Worm (Caenorhabditis elegans) whole organism, L4 larva: ENCODE results near the gene mogs-1.
A peak's percentile ranks its signal among the peaks of the same experiment; 100 is the strongest.

Experiments
- D1046.2 ChIP-seq: fragments of 200-800 bp; sonication (Bioruptor generic); IDR thresholded peaks from 2 replicates; pipeline ENCODE4 v1.3.6; 2022; ENCODE audit warnings: missing genetic modification characterization, missing compliant biosample characterization
- F26F4.8 ChIP-seq: fragments of 200-800 bp; sonication (Bioruptor generic); conservative IDR thresholded peaks from 2 replicates; pipeline ENCODE4 v1.3.6; 2022; ENCODE audit warnings: missing genetic modification characterization, missing compliant biosample characterization
- F37D6.2 ChIP-seq: sonication (generic microtip); optimal IDR thresholded peaks from 2 replicates; lab custom pipeline; 2016; ENCODE audit warnings: mild to moderate bottlenecking, missing genetic modification characterization, missing compliant biosample characterization
- T20F7.1 ChIP-seq: fragments of 200-800 bp; sonication (Bioruptor generic); optimal IDR thresholded peaks from 2 replicates; lab custom pipeline; 2018; ENCODE audit warnings: mild to moderate bottlenecking, missing genetic modification characterization, missing compliant biosample characterization
- T26A8.4 ChIP-seq: fragments of 200-800 bp; sonication (Bioruptor generic); IDR thresholded peaks from 2 replicates; pipeline ENCODE4 v1.3.6; 2022; ENCODE audit warnings: missing genetic modification characterization, missing compliant biosample characterization
- Y75B8A.6 ChIP-seq: fragments of 200-800 bp; sonication (Bioruptor generic); IDR thresholded peaks from 2 replicates; pipeline ENCODE4 v1.3.6; 2022; ENCODE audit warnings: missing genetic modification reagents, missing genetic modification characterization, missing compliant biosample characterization
- aha-1 ChIP-seq: fragments of 150-350 bp; peaks from one replicate; lab custom pipeline; 2014; ENCODE audit warnings: missing biosample characterization, missing genetic modification characterization
- arid-1 ChIP-seq: fragments of 200-800 bp; sonication (Bioruptor generic); conservative IDR thresholded peaks from 2 replicates; pipeline ENCODE4 v1.3.6; 2022; ENCODE audit warnings: missing genetic modification reagents, missing genetic modification characterization, missing compliant biosample characterization
- ceh-20 ChIP-seq: fragments of 200-800 bp; sonication (Bioruptor generic); IDR thresholded peaks from 2 replicates; pipeline ENCODE4 v1.3.6; 2022; ENCODE audit warnings: missing genetic modification reagents, missing genetic modification characterization, missing compliant biosample characterization
- daf-16 ChIP-seq, 3 experiments: sonication (generic microtip); optimal IDR thresholded peaks; 2 replicates each; lab custom pipeline; 2016 to 2017; ENCODE audit warnings: missing genetic modification characterization in 3 of 3, missing genetic modification reagents in 3 of 3, mild to moderate bottlenecking in 2 of 3, missing compliant biosample characterization in 2 of 3, missing biosample characterization in 1 of 3, moderate library complexity in 1 of 3
- dmd-6 ChIP-seq: fragments of 200-800 bp; sonication (Bioruptor generic); IDR thresholded peaks from 2 replicates; pipeline ENCODE4 v1.3.6; 2022; ENCODE audit warnings: missing genetic modification reagents, missing genetic modification characterization, missing compliant biosample characterization
- dpl-1 ChIP-seq: fragments of 150-350 bp; optimal IDR thresholded peaks from 2 replicates; lab custom pipeline; 2014; ENCODE audit warnings: missing biosample characterization, missing genetic modification reagents, missing genetic modification characterization
- duxl-1 ChIP-seq: sonication (generic microtip); optimal IDR thresholded peaks from 2 replicates; lab custom pipeline; 2016; ENCODE audit warnings: mild to moderate bottlenecking, missing genetic modification characterization, moderate library complexity, missing compliant biosample characterization; ENCODE audit not compliant: poor library complexity
- dve-1 ChIP-seq: sonication (generic microtip); optimal IDR thresholded peaks from 2 replicates; lab custom pipeline; 2017; ENCODE audit warnings: antibody characterized with exemption, mild to moderate bottlenecking, missing genetic modification characterization, missing compliant biosample characterization; ENCODE audit not compliant: insufficient read depth
- gei-8 ChIP-seq: fragments of 200-800 bp; sonication (Bioruptor generic); optimal IDR thresholded peaks from 2 replicates; lab custom pipeline; 2018; ENCODE audit warnings: mild to moderate bottlenecking, missing genetic modification characterization, missing compliant biosample characterization
- hlh-11 ChIP-seq: fragments of 200-800 bp; sonication (Bioruptor generic); optimal IDR thresholded peaks from 2 replicates; lab custom pipeline; 2018; ENCODE audit warnings: mild to moderate bottlenecking, missing genetic modification characterization, missing compliant biosample characterization
- hlh-30 ChIP-seq: sonication (generic microtip); optimal IDR thresholded peaks from 2 replicates; lab custom pipeline; 2017; ENCODE audit warnings: antibody characterized with exemption, mild to moderate bottlenecking, missing genetic modification characterization, missing compliant biosample characterization; ENCODE audit not compliant: insufficient read depth
- lim-7 ChIP-seq: fragments of 200-800 bp; sonication (Bioruptor generic); IDR thresholded peaks from 2 replicates; pipeline ENCODE4 v1.3.6; 2022; ENCODE audit warnings: missing genetic modification characterization, missing compliant biosample characterization
- lin-29 ChIP-seq: fragments of 200-800 bp; sonication (Bioruptor generic); IDR thresholded peaks from 2 replicates; pipeline ENCODE4 v1.3.6; 2022; ENCODE audit warnings: missing genetic modification reagents, missing genetic modification characterization, missing compliant biosample characterization
- lin-38 ChIP-seq: fragments of 200-800 bp; sonication (Bioruptor generic); IDR thresholded peaks from 2 replicates; pipeline ENCODE4 v1.3.6; 2022; ENCODE audit warnings: missing genetic modification reagents, missing genetic modification characterization, missing compliant biosample characterization
- mdl-1 ChIP-seq, 2 experiments: fragments of 150-350 bp in 1 of 2; sonication (generic microtip) in 1 of 2; optimal IDR thresholded peaks; 2 replicates each; lab custom pipeline; 2014 to 2017; ENCODE audit warnings: missing biosample characterization in 2 of 2, missing genetic modification characterization in 2 of 2
- mep-1 ChIP-seq: fragments of 150-350 bp; sonication (generic microtip); optimal IDR thresholded peaks from 3 replicates; lab custom pipeline; 2014; ENCODE audit warnings: missing biosample characterization, missing genetic modification characterization
- mxl-3 ChIP-seq: fragments of 200-800 bp; sonication (Bioruptor generic); optimal IDR thresholded peaks from 2 replicates; lab custom pipeline; 2018; ENCODE audit warnings: mild to moderate bottlenecking, missing genetic modification characterization, missing compliant biosample characterization
- nhr-102 ChIP-seq: sonication (generic microtip); optimal IDR thresholded peaks from 2 replicates; lab custom pipeline; 2016; ENCODE audit warnings: mild to moderate bottlenecking, missing genetic modification characterization, moderate library complexity, missing compliant biosample characterization
- nhr-28 ChIP-seq: fragments of 150-350 bp; optimal IDR thresholded peaks from 2 replicates; lab custom pipeline; 2014; ENCODE audit warnings: missing biosample characterization, missing genetic modification characterization
- nhr-48 ChIP-seq: sonication (generic microtip); optimal IDR thresholded peaks from 2 replicates; lab custom pipeline; 2016; ENCODE audit warnings: mild to moderate bottlenecking, missing genetic modification characterization, missing compliant biosample characterization
- nhr-6 ChIP-seq: fragments of 150-350 bp; optimal IDR thresholded peaks from 2 replicates; lab custom pipeline; 2014; ENCODE audit warnings: missing biosample characterization, missing genetic modification characterization
- nhr-77 ChIP-seq: fragments of 150-350 bp; optimal IDR thresholded peaks from 2 replicates; lab custom pipeline; 2014; ENCODE audit warnings: missing biosample characterization, missing genetic modification characterization
- pqm-1 ChIP-seq: sonication (generic microtip); optimal IDR thresholded peaks from 2 replicates; lab custom pipeline; 2017; ENCODE audit warnings: missing biosample characterization, missing genetic modification characterization
- rbr-2 ChIP-seq: sonication (generic microtip); optimal IDR thresholded peaks from 2 replicates; lab custom pipeline; 2016; ENCODE audit warnings: missing genotype, missing genetic modification characterization, missing compliant biosample characterization
- saeg-2 ChIP-seq: fragments of 200-800 bp; sonication (Bioruptor generic); IDR thresholded peaks from 2 replicates; pipeline ENCODE4 v1.3.6; 2022; ENCODE audit warnings: missing genetic modification reagents, missing genetic modification characterization, missing compliant biosample characterization
- tra-1 ChIP-seq: fragments of 200-800 bp; sonication (Bioruptor generic); IDR thresholded peaks from 2 replicates; pipeline ENCODE4 v1.3.6; 2022; ENCODE audit warnings: missing genetic modification reagents, missing genetic modification characterization, missing compliant biosample characterization
- unc-62 ChIP-seq, 3 experiments: fragments of 150-350 bp in 1 of 3; sonication (generic microtip); optimal IDR thresholded peaks in 2 of 3; peaks in 1 of 3; 1 replicate in 1 of 3; 2 replicates in 2 of 3; lab custom pipeline; 2014 to 2017; ENCODE audit warnings: missing biosample characterization in 3 of 3, missing genetic modification characterization in 3 of 3, missing genetic modification reagents in 3 of 3, missing genotype in 1 of 3
- zip-2 ChIP-seq: fragments of 150-350 bp; optimal IDR thresholded peaks from 2 replicates; lab custom pipeline; 2014; ENCODE audit warnings: missing biosample characterization, missing genetic modification characterization

The mogs-1 gene

ce11 chrIV:11019962-11020550 lies 1.7 kb downstream of the mogs-1 start, which contains the start of gene F13H10.8 (continued):
- TF ChIP-seq dmd-6 (GFP tag; lab: Robert Waterston, UW) (peak; percentile 76), mep-1 (tag; lab: Kevin White, UChicago) (peak; percentile 21)

DNA sequence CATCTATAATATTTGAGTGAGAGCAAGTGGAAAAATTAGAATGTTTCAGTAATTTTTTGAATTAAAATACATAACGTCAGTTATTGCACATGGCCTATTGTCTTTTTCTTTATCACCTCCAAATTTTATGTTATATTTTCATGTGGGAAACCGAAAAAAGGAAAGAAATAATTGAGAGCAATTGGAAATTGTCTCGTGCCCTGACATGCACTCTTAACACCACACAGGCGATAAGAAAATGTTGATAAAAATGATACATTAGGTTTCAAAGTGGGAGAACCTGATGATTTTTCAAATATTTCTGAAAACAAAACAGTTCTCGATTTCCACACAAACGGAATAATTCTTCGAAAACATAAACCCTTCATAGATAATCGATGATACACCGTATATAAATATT lies 5.8 kb downstream of the mogs-1 start, which contains the start of gene F13H10.3:
TSS of gene F13H10.3 (minus strand) at position 73 of the 400 bp plus-strand sequence.
- TF ChIP-seq nhr-6 (tag; lab: Kevin White, UChicago) (no peak), lin-38 (0 out of 2 replicates have a peak, but pooled peaks have one; percentile 13), D1046.2 (GFP tag; lab: Robert Waterston, UW) (no peak), tra-1 (GFP tag; lab: Robert Waterston, UW) (0 out of 2 replicates have a peak, but pooled peaks have one; percentile 16), saeg-2 (no peak), mxl-3 (GFP tag; lab: Kevin White, UChicago) (peak; percentile 40), dmd-6 (GFP tag; lab: Robert Waterston, UW) (peak; percentile 75), pqm-1 (tag; lab: Kevin White, UChicago) (peak; percentile 92), nhr-28 (tag; lab: Kevin White, UChicago) (peak; percentile 61), hlh-30 (tag; lab: Kevin White, UChicago) (peak; percentile 59), nhr-77 (tag; lab: Kevin White, UChicago) (peak; percentile 59), dve-1 (tag; lab: Kevin White, UChicago) (peak; percentile 68), hlh-11 (tag; lab: Kevin White, UChicago) (peak; percentile 72), gei-8 (no peak), mdl-1 (tag; optimal IDR thresholded peaks at IDR 0.05; lab: Kevin White, UChicago) (peak in 1 of 2 experiments; percentile 78), daf-16 (GFP tag; optimal IDR thresholded peaks at IDR 0.05; lab: Kevin White, UChicago) (no peak), daf-16 (tag; optimal IDR thresholded peaks at IDR 0.05; lab: Kevin White, UChicago) (peak; percentile 75), F37D6.2 (tag; lab: Kevin White, UChicago) (no peak), zip-2 (no peak), lim-7 (GFP tag; lab: Robert Waterston, UW) (no peak), aha-1 (peak; percentile 77), duxl-1 (tag; lab: Kevin White, UChicago) (peak; percentile 20), mep-1 (tag; lab: Kevin White, UChicago) (peak; percentile 38), dpl-1 (peak; percentile 6), arid-1 (GFP tag; lab: Robert Waterston, UW) (0 out of 2 replicates have a peak, but pooled peaks have one; percentile 32), T20F7.1 (GFP tag; lab: Kevin White, UChicago) (peak; percentile 35)

ce11 chrIV:11011920-11012319 lies 9.8 kb downstream of the mogs-1 start, which contains the start of gene ndx-9:
TSS of gene ndx-9 (minus strand) at chrIV:11012020.
- no peak for TF ChIP-seq Y75B8A.6 (GFP tag; lab: Robert Waterston, UW)
- peak; percentile 32; the same call in 1 of the 2 replicates for TF ChIP-seq lin-38

- no peak for TF ChIP-seq nhr-102
- no peak for TF ChIP-seq F26F4.8 (GFP tag; lab: Robert Waterston, UW)
- 0 out of 2 replicates have a peak, but pooled peaks have one; percentile 7 for TF ChIP-seq T26A8.4 (GFP tag; lab: Robert Waterston, UW)
- TF ChIP-seq ceh-20 = no peak
- no peak for TF ChIP-seq zip-2
- TF ChIP-seq rbr-2 (tag; lab: Kevin White, UChicago) = no peak
- no peak for TF ChIP-seq lin-29
- TF ChIP-seq unc-62 (GFP tag; optimal IDR thresholded peaks at IDR 0.05 in 1 of 2; lab: Kevin White, UChicago) = peak in 1 of 2 experiments; percentile 96
- TF ChIP-seq unc-62 (tag; optimal IDR thresholded peaks at IDR 0.05; lab: Kevin White, UChicago) = no peak
- no peak for TF ChIP-seq nhr-77 (tag; lab: Kevin White, UChicago)
- no peak for TF ChIP-seq F37D6.2 (tag; lab: Kevin White, UChicago)
- TF ChIP-seq nhr-48 = no peak
Measured at ce11 chrIV:11009928-11010327, 11.8 kb downstream of the mogs-1 start.
